Worm (Caenorhabditis elegans): ENCODE measurements around the gene kbp-2.

kbp-2 gene

DNA sequence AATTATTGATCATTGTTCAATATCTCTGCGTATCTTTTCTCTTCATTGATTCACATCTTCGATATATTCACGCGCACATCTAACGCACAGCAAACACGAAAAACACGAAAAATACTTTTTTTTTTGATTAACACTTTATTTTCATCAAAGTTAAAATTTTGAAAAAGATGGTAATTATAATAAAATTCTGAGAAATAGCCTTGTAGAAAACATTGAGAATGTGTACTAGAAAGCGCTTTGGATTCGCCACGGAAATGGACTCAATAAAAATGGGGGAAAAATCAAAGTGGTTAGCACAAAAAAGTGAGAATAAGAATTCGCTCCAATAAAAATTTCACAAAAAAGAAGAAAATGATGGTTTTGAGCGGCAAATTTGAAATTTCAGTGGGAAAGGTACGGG is 10.1 kb downstream of the kbp-2 start, which contains the start of gene F26F4.6:
TSS of gene F26F4.6 (minus strand) at position 101 of the 400 bp plus-strand sequence.
- TF ChIP-seq sea-1 (GFP tag; conservative IDR thresholded peaks at IDR 0.05) (no peak), hmg-4 (GFP tag; optimal IDR thresholded peaks at IDR 0.05) (no peak), scrt-1 (GFP tag; IDR thresholded peaks at IDR 0.05) (no peak), tbx-11 (GFP tag; IDR thresholded peaks at IDR 0.05) (no peak), aly-1 (tag; optimal IDR thresholded peaks at IDR 0.05) (no peak), hmbx-1 (tag; optimal IDR thresholded peaks at IDR 0.05) (no peak), F13C5.2 (tag; optimal IDR thresholded peaks at IDR 0.05) (no peak), ets-7 (tag; optimal IDR thresholded peaks at IDR 0.05) (no peak), ceh-36 (tag; optimal IDR thresholded peaks at IDR 0.05) (no peak), hnd-1 (tag; optimal IDR thresholded peaks at IDR 0.05) (no peak), B0310.2 (tag; optimal IDR thresholded peaks at IDR 0.05) (no peak), pes-1 (GFP tag; IDR thresholded peaks at IDR 0.05) (no peak), ceh-13 (GFP tag; optimal IDR thresholded peaks at IDR 0.05) (no peak), ama-1 (optimal IDR thresholded peaks at IDR 0.05) (no peak), tbx-37 (GFP tag; conservative IDR thresholded peaks at IDR 0.05) (no peak), tra-4 (tag; optimal IDR thresholded peaks at IDR 0.05) (no peak), flt-1 (GFP tag; IDR thresholded peaks at IDR 0.05) (no peak)

DNA sequence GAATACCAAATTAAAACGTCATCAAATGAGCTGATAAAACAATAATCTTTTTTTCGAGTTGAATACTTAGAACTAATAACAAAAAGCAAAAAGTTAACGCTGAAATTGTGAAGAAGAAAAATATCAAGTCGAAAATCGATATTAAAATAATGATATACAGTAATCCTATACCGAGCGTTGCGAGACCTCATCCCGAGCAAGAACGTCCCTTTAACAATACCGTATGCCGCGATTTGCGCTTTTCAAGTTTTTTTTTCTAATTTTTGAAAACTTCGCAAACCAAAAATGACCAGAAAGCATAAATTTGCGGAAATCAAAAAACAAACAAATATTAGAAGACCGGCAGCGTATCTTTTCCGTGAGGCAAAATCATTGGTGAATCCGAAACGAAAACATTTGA is 12.7 kb downstream of the kbp-2 start, which contains the start of gene F26F4.5:
TSS of gene F26F4.5 (minus strand) at position 256 of the 400 bp plus-strand sequence.
- TF ChIP-seq ceh-36 (tag; optimal IDR thresholded peaks at IDR 0.05) (no peak), hnd-1 (tag; optimal IDR thresholded peaks at IDR 0.05) (no peak), pes-1 (GFP tag; IDR thresholded peaks at IDR 0.05) (no peak), ama-1 (optimal IDR thresholded peaks at IDR 0.05) (no peak), aly-1 (tag; optimal IDR thresholded peaks at IDR 0.05) (no peak), tbx-37 (GFP tag; conservative IDR thresholded peaks at IDR 0.05) (no peak), flt-1 (GFP tag; IDR thresholded peaks at IDR 0.05) (no peak)

- no peak for TF ChIP-seq F13C5.2 (tag; optimal IDR thresholded peaks at IDR 0.05)
These were observed 16.4 kb downstream of the kbp-2 start, which contains the start of gene clec-6 for ce11 chrIII:4887291-4887690. clec-6 (minus strand) TSS chrIII:4887444.

DNA sequence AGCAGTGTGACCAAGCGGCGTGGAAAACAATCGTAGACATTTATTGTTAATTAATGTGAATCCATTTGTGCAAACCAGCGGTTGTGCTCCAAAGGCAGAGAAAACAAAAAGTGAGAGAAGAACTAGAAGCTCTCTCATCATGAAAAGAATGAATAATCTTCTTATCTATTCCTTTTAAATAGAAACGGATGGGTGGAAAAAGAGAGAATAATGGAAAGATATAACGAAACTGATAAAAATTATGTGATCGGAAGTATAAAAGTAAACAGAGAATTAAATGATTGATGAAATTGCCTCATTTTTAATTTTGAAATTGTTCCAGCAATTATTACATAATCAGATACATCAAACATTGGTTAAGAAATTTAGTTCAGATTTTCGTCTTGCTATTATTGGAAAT is 20.3 kb downstream of the kbp-2 start, which contains the start of gene clec-5:
TSS of gene clec-5 (minus strand) at position 178 of the 400 bp plus-strand sequence.
- TF ChIP-seq ceh-36 (tag; optimal IDR thresholded peaks at IDR 0.05) (no peak), aly-1 (tag; optimal IDR thresholded peaks at IDR 0.05) (no peak), hnd-1 (tag; optimal IDR thresholded peaks at IDR 0.05) (no peak), tbx-37 (GFP tag; conservative IDR thresholded peaks at IDR 0.05) (no peak), ama-1 (optimal IDR thresholded peaks at IDR 0.05) (no peak), tra-4 (tag; optimal IDR thresholded peaks at IDR 0.05) (no peak), pes-1 (GFP tag; IDR thresholded peaks at IDR 0.05) (no peak), scrt-1 (GFP tag; IDR thresholded peaks at IDR 0.05) (no peak), hmbx-1 (tag; optimal IDR thresholded peaks at IDR 0.05) (no peak), B0310.2 (tag; optimal IDR thresholded peaks at IDR 0.05) (no peak), ets-7 (tag; optimal IDR thresholded peaks at IDR 0.05) (no peak), ceh-13 (GFP tag; optimal IDR thresholded peaks at IDR 0.05) (no peak), hmg-4 (GFP tag; optimal IDR thresholded peaks at IDR 0.05) (no peak), F13C5.2 (tag; optimal IDR thresholded peaks at IDR 0.05) (no peak), flt-1 (GFP tag; IDR thresholded peaks at IDR 0.05) (no peak), tbx-11 (GFP tag; IDR thresholded peaks at IDR 0.05) (no peak), sea-1 (GFP tag; conservative IDR thresholded peaks at IDR 0.05) (no peak)

ce11 chrIII:4881955-4882354 is 21.7 kb downstream of the kbp-2 start:
- TF ChIP-seq flt-1 (GFP tag; IDR thresholded peaks at IDR 0.05) (no peak), ceh-13 (GFP tag; optimal IDR thresholded peaks at IDR 0.05) (no peak), tbx-37 (GFP tag; conservative IDR thresholded peaks at IDR 0.05) (no peak), aly-1 (tag; optimal IDR thresholded peaks at IDR 0.05) (no peak), pes-1 (GFP tag; IDR thresholded peaks at IDR 0.05) (no peak), tbx-11 (GFP tag; IDR thresholded peaks at IDR 0.05) (no peak), hnd-1 (tag; optimal IDR thresholded peaks at IDR 0.05) (no peak), tra-4 (tag; optimal IDR thresholded peaks at IDR 0.05) (no peak), ets-7 (tag; optimal IDR thresholded peaks at IDR 0.05) (no peak), hmg-4 (GFP tag; optimal IDR thresholded peaks at IDR 0.05) (no peak), F13C5.2 (tag; optimal IDR thresholded peaks at IDR 0.05) (no peak)

DNA sequence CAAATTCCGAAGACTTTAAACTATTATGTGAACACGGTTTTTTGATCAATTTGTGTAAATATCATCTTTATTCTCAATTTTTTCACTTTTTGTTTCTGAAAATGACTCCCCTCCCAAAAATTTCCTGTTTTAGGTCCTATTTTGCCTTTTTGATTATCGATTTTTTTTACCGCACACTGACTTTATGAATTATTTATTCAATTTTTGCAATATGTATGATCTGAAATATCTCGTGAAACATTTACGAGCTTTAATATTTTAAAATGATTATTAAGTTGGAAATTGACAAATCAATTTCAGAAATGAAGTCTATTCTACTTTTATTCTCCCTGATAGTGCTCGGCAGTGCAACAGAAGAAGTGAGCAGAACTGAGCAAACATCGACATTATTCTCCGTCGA is 24.2 kb downstream of the kbp-2 start, which contains the start of gene C35D10.1:
TSS of gene C35D10.1 (plus strand) at position 301 of the 400 bp plus-strand sequence.
- TF ChIP-seq tra-4 (tag; optimal IDR thresholded peaks at IDR 0.05) = no peak
- no peak for TF ChIP-seq hmbx-1 (tag; optimal IDR thresholded peaks at IDR 0.05)

DNA sequence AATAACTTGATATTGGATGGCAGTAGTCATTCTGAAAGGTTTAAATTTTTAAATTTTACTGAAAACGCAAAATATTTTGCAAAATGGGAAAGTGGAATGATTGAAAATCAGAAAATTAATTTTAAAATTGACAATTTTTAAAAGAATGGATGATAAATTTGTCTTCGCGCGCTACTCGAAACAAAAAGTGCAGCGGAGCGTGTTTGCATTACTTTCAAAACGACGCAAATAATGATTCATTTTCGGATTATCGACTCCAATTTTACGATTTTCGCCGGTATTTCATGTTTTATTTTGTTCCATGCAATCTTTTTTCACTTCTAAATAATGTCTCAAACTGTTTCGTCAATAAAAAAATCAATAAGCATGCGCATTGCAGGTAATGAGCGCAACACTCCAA is 25.4 kb downstream of the kbp-2 start, which contains the start of the genes tost-1 and arx-6:
TSS of gene tost-1 (minus strand) at position 31 of the 400 bp plus-strand sequence.
TSS of gene arx-6 (plus strand) at position 378 of the 400 bp plus-strand sequence.
- TF ChIP-seq flt-1 (GFP tag; IDR thresholded peaks at IDR 0.05) (no peak), scrt-1 (GFP tag; IDR thresholded peaks at IDR 0.05) (no peak), F13C5.2 (tag; optimal IDR thresholded peaks at IDR 0.05) (no peak), ama-1 (optimal IDR thresholded peaks at IDR 0.05) (no peak), hnd-1 (tag; optimal IDR thresholded peaks at IDR 0.05) (no peak), ets-7 (tag; optimal IDR thresholded peaks at IDR 0.05) (no peak), hmg-4 (GFP tag; optimal IDR thresholded peaks at IDR 0.05) (peak; percentile 35), pes-1 (GFP tag; IDR thresholded peaks at IDR 0.05) (no peak)

ce11 chrIII:4875663-4876062 is 28.0 kb downstream of the kbp-2 start:
- TF ChIP-seq aly-1 (tag; optimal IDR thresholded peaks at IDR 0.05) (no peak), ceh-36 (tag; optimal IDR thresholded peaks at IDR 0.05) (no peak), flt-1 (GFP tag; IDR thresholded peaks at IDR 0.05) (no peak), hmbx-1 (tag; optimal IDR thresholded peaks at IDR 0.05) (no peak), hmg-4 (GFP tag; optimal IDR thresholded peaks at IDR 0.05) (no peak), tbx-37 (GFP tag; conservative IDR thresholded peaks at IDR 0.05) (no peak), ets-7 (tag; optimal IDR thresholded peaks at IDR 0.05) (no peak), scrt-1 (GFP tag; IDR thresholded peaks at IDR 0.05) (no peak), hnd-1 (tag; optimal IDR thresholded peaks at IDR 0.05) (no peak), ceh-13 (GFP tag; optimal IDR thresholded peaks at IDR 0.05) (no peak), pes-1 (GFP tag; IDR thresholded peaks at IDR 0.05) (no peak), F13C5.2 (tag; optimal IDR thresholded peaks at IDR 0.05) (no peak), ama-1 (optimal IDR thresholded peaks at IDR 0.05) (no peak), sea-1 (GFP tag; conservative IDR thresholded peaks at IDR 0.05) (no peak), tbx-11 (GFP tag; IDR thresholded peaks at IDR 0.05) (no peak), B0310.2 (tag; optimal IDR thresholded peaks at IDR 0.05) (no peak), tra-4 (tag; optimal IDR thresholded peaks at IDR 0.05) (no peak)

Measured in whole organism, early embryonic.